Worm (Caenorhabditis elegans) whole organism, mixed stage, embryonic: ENCODE results near the gene F29A7.6.

ENCODE experiments used
- M03D4.4 ChIP-seq: sonication (generic microtip); optimal IDR thresholded peaks from 2 replicates; lab custom pipeline; 2017; ENCODE audit warnings: mild to moderate bottlenecking, missing genetic modification characterization, missing compliant biosample characterization
- elt-3 ChIP-seq: fragments of 150-350 bp; optimal IDR thresholded peaks from 2 replicates; lab custom pipeline; 2014; ENCODE audit warnings: missing biosample characterization, missing genetic modification characterization
- hlh-1 ChIP-seq: fragments of 150-350 bp; optimal IDR thresholded peaks from 2 replicates; lab custom pipeline; 2014; ENCODE audit warnings: missing biosample characterization, missing genetic modification reagents, missing genetic modification characterization
- lsy-2 ChIP-seq: fragments of 150-350 bp; optimal IDR thresholded peaks from 2 replicates; lab custom pipeline; 2014; ENCODE audit warnings: missing biosample characterization, missing genetic modification characterization
- nhr-12 ChIP-seq: fragments of 150-350 bp; optimal IDR thresholded peaks from 2 replicates; lab custom pipeline; 2014; ENCODE audit warnings: missing biosample characterization, missing genetic modification characterization
- nhr-28 ChIP-seq: fragments of 150-350 bp; optimal IDR thresholded peaks from 2 replicates; lab custom pipeline; 2014; ENCODE audit warnings: missing biosample characterization, missing genetic modification characterization
- nhr-76 ChIP-seq: sonication (generic microtip); optimal IDR thresholded peaks from 2 replicates; lab custom pipeline; 2017; ENCODE audit warnings: missing biosample characterization, missing genetic modification characterization
- zip-8 ChIP-seq: fragments of 150-350 bp; optimal IDR thresholded peaks from 2 replicates; lab custom pipeline; 2014; ENCODE audit warnings: missing biosample characterization, missing genetic modification characterization

ce11 chrII:2773534-2773933 lies 21.1 kb upstream of the F29A7.6 start, which contains the start of gene sdz-9:
- TF ChIP-seq nhr-28 (tag; lab: Kevin White, UChicago), result no peak
- no peak for TF ChIP-seq zip-8 (tag; lab: Kevin White, UChicago)
- no peak for TF ChIP-seq hlh-1 (tag; lab: Kevin White, UChicago)
- no peak for TF ChIP-seq nhr-76
- TF ChIP-seq M03D4.4 (tag; lab: Kevin White, UChicago), result no peak
- TF ChIP-seq elt-3 (tag; lab: Kevin White, UChicago), result no peak
- TF ChIP-seq nhr-12 (tag; lab: Kevin White, UChicago), result no peak
- no peak for TF ChIP-seq lsy-2 (tag; lab: Kevin White, UChicago)
